Fruit fly (Drosophila melanogaster): ENCODE data around the gene CG13244.

CG13244 gene

DNA sequence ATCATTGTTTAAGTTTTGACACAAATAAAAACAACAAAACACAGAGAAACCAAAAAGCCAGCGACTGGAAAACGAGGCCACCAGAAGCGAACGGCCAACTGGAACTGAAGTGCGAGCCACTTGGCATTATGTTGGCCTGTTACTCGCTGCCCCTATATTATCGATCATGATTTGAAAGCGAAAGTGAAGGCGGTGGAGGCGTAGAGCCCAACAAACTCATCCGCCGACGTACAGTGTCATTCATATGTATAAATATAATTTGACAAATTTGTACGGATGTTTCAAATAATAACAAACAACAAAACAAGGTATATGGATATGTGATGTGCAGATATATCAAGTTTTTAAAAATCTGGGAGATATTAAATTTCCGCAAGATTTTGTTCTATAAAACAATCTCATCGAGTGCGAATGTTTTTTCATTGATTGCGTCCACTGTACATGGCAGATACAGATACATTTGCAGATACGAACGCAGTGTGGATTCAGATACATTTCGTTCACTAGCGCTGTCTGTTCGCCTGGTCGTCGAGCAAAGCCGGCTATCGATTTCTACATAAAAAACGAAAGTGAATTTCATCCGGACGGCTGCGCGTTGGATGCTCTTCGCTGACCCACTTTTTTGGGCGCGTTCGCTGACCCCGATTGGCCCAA is 5.6 kb upstream of the CG13244 start (continued):
- peak; percentile 91 for TF ChIP-seq sim (GFP tag; IDR thresholded peaks at IDR 0.05)
- TF ChIP-seq caup (GFP tag; optimal IDR thresholded peaks at IDR 0.05; ENCODE audit: severe bottlenecking): peak; percentile 89
- peak; percentile 69 to 98 for TF ChIP-seq bsh (GFP tag; optimal IDR thresholded peaks at IDR 0.05)
- TF ChIP-seq CG15479 (GFP tag; optimal IDR thresholded peaks at IDR 0.05): no peak
- TF ChIP-seq CHES-1-like (GFP tag; optimal IDR thresholded peaks at IDR 0.05): peak; percentile 91
- TF ChIP-seq CG3847 (GFP tag; IDR thresholded peaks at IDR 0.05): peak; percentile 96
- peak; percentile 98 for TF ChIP-seq gsb-n (tag; optimal IDR thresholded peaks at IDR 0.05)
- TF ChIP-seq CG4360 (GFP tag; IDR thresholded peaks at IDR 0.05): peak; percentile 44
- TF ChIP-seq nerfin-2 (GFP tag; IDR thresholded peaks at IDR 0.05; ENCODE audit: partially characterized antibody): no peak; the same call in 1 of the 2 replicates
- TF ChIP-seq chif (GFP tag; optimal IDR thresholded peaks at IDR 0.05): peak; percentile 95 to 97
- TF ChIP-seq CG2875 (GFP tag; optimal IDR thresholded peaks at IDR 0.05): peak; percentile 98
- TF ChIP-seq CG11398 (GFP tag; optimal IDR thresholded peaks at IDR 0.05): peak; percentile 94
- peak; percentile 97 for TF ChIP-seq CG18262 (tag; optimal IDR thresholded peaks at IDR 0.05)
- no peak for TF ChIP-seq hth (optimal IDR thresholded peaks at IDR 0.05)
- peak; percentile 95 for TF ChIP-seq CG4730 (GFP tag; IDR thresholded peaks at IDR 0.05)
- peak; percentile 83 for TF ChIP-seq CG10147 (GFP tag; optimal IDR thresholded peaks at IDR 0.05)
- TF ChIP-seq bowl (GFP tag; IDR thresholded peaks at IDR 0.05): peak; percentile 82; the same call in 1 of the 2 replicates
- peak; percentile 85 for TF ChIP-seq CG9932 (GFP tag; IDR thresholded peaks at IDR 0.05)
- peak; percentile 47 for TF ChIP-seq MESR4 (GFP tag; optimal IDR thresholded peaks at IDR 0.05)
- TF ChIP-seq CG4854 (GFP tag; optimal IDR thresholded peaks at IDR 0.05): peak; percentile 92
- TF ChIP-seq ranshi (GFP tag; IDR thresholded peaks at IDR 0.05): peak; percentile 92
- peak; percentile 91 for TF ChIP-seq gro (GFP tag; optimal IDR thresholded peaks at IDR 0.05)
- TF ChIP-seq tio (GFP tag; optimal IDR thresholded peaks at IDR 0.05): peak; percentile 92
- peak; percentile 96 for TF ChIP-seq CG7556 (GFP tag; optimal IDR thresholded peaks at IDR 0.05)
- peak; percentile 94 for TF ChIP-seq CG30431 (GFP tag; optimal IDR thresholded peaks at IDR 0.05)
- peak; percentile 95 for TF ChIP-seq pum (GFP tag; optimal IDR thresholded peaks at IDR 0.05)
- TF ChIP-seq yki (optimal IDR thresholded peaks at IDR 0.05): no peak
- peak; percentile 96 for TF ChIP-seq tgo (GFP tag; IDR thresholded peaks at IDR 0.05)
- peak; percentile 81 for TF ChIP-seq Gsc (GFP tag; IDR thresholded peaks at IDR 0.05)
- TF ChIP-seq CG15601 (tag; optimal IDR thresholded peaks at IDR 0.05): peak; percentile 95
- TF ChIP-seq Mad (GFP tag; optimal IDR thresholded peaks at IDR 0.05): peak; percentile 85
- peak; percentile 44; the same call in 1 of the 2 replicates for TF ChIP-seq inv (GFP tag; IDR thresholded peaks at IDR 0.05; ENCODE audit: partially characterized antibody)
- peak; percentile 95 for TF ChIP-seq CG7786 (GFP tag; optimal IDR thresholded peaks at IDR 0.05)
- TF ChIP-seq Dip2 (GFP tag; IDR thresholded peaks at IDR 0.05): peak; percentile 64
- TF ChIP-seq CG13123 (GFP tag; optimal IDR thresholded peaks at IDR 0.05): peak; percentile 94
- peak; percentile 60 for TF ChIP-seq exex (tag; optimal IDR thresholded peaks at IDR 0.05)
- peak; percentile 95 for TF ChIP-seq gcm (GFP tag; optimal IDR thresholded peaks at IDR 0.05)
- TF ChIP-seq CG3995 (GFP tag; optimal IDR thresholded peaks at IDR 0.05): peak; percentile 70
- TF ChIP-seq sqz (GFP tag; optimal IDR thresholded peaks at IDR 0.05): peak; percentile 92
- TF ChIP-seq Mes4 (GFP tag; optimal IDR thresholded peaks at IDR 0.05): peak; percentile 91
- peak; percentile 95 for TF ChIP-seq CG10462 (GFP tag; optimal IDR thresholded peaks at IDR 0.05)
- TF ChIP-seq Scr (GFP tag; IDR thresholded peaks at IDR 0.05; ENCODE audit: partially characterized antibody): 0 out of 2 replicates have a peak, but pooled peaks have one; percentile 14
- TF ChIP-seq tin (GFP tag; optimal IDR thresholded peaks at IDR 0.05): peak; percentile 93
- TF ChIP-seq insv (GFP tag; optimal IDR thresholded peaks at IDR 0.05): peak; percentile 62 to 64
- TF ChIP-seq Drgx (GFP tag; IDR thresholded peaks at IDR 0.05): peak; percentile 96
- TF ChIP-seq CG14441 (GFP tag; IDR thresholded peaks at IDR 0.05): peak; percentile 96
- TF ChIP-seq H15 (GFP tag; IDR thresholded peaks at IDR 0.05): peak; percentile 95
- TF ChIP-seq wor (GFP tag; IDR thresholded peaks at IDR 0.05): peak; percentile 98
- TF ChIP-seq lab (GFP tag; optimal IDR thresholded peaks at IDR 0.05): peak; percentile 95
- peak; percentile 96 for TF ChIP-seq Asciz (GFP tag; optimal IDR thresholded peaks at IDR 0.05)
